Fruit fly (Drosophila melanogaster): ENCODE data around the gene CG14130.

DNA sequence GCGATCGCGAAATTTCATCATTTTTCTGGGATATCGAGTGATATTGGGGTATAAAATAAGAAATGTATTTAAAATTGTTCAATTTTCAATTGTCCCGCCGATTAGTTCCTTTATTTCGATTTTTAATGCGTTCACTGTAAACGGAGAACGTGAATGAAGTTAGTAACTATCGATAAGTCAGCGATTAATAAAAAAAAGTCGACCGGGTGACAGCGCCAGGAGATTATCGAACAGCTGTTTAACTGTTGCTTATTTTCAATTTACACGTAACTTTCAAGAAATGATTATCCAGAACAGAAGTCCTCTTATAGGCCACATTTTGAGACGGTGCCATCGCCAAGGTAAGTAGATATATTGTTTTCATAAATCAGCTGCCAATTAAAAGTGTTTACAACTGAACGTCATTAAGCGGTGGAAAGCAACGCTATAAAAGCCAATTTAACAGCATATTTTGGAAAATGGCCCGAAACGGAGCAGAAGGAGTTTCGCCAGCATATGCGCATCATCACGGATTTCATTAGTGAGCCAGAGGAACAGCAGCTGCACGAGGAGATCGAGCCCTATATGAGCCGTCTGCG is at the start of gene CG14130:
- TF ChIP-seq nom (GFP tag; optimal IDR thresholded peaks at IDR 0.05) (no peak), CG7745 (tag; optimal IDR thresholded peaks at IDR 0.05) (no peak), CG1529 (GFP tag; optimal IDR thresholded peaks at IDR 0.05) (no peak), CG4730 (GFP tag; IDR thresholded peaks at IDR 0.05) (no peak), HHEX (GFP tag; optimal IDR thresholded peaks at IDR 0.05) (no peak), phol (tag; optimal IDR thresholded peaks at IDR 0.05) (peak; percentile 1)

Measured in whole organism, embryonic.